Worm (Caenorhabditis elegans) whole organism, mixed stage, embryonic: ENCODE measurements around the gene clec-132.

Source experiments
- blmp-1 ChIP-seq: fragments of 150-350 bp; optimal IDR thresholded peaks from 2 replicates; lab custom pipeline; 2014; ENCODE audit warnings: missing biosample characterization, missing genetic modification characterization
- elt-1 ChIP-seq: sonication (generic microtip); optimal IDR thresholded peaks from 2 replicates; lab custom pipeline; 2017; ENCODE audit warnings: missing genetic modification characterization, mild to moderate bottlenecking, missing compliant biosample characterization, antibody characterized with exemption, moderate library complexity, borderline replicate concordance; ENCODE audit not compliant: insufficient read depth
- lsy-2 ChIP-seq: fragments of 150-350 bp; optimal IDR thresholded peaks from 2 replicates; lab custom pipeline; 2014; ENCODE audit warnings: missing biosample characterization, missing genetic modification characterization
- mep-1 ChIP-seq: fragments of 150-350 bp; optimal IDR thresholded peaks from 2 replicates; lab custom pipeline; 2017; ENCODE audit warnings: missing biosample characterization, missing genetic modification reagents, missing genetic modification characterization, inconsistent platforms
- sem-2 ChIP-seq: fragments of 200-800 bp; sonication (Bioruptor generic); optimal IDR thresholded peaks from 2 replicates; lab custom pipeline; 2018; ENCODE audit warnings: mild to moderate bottlenecking, missing genetic modification characterization, missing compliant biosample characterization
- snpc-4 ChIP-seq: fragments of 150-350 bp; optimal IDR thresholded peaks from 2 replicates; lab custom pipeline; 2014; ENCODE audit warnings: missing biosample characterization, missing genetic modification characterization
- unc-120 ChIP-seq: sonication (generic microtip); optimal IDR thresholded peaks from 2 replicates; lab custom pipeline; 2017; ENCODE audit warnings: missing genetic modification characterization, missing compliant biosample characterization; ENCODE audit not compliant: poor library complexity, severe bottlenecking
- unc-39 ChIP-seq: fragments of 150-350 bp; optimal IDR thresholded peaks from 2 replicates; lab custom pipeline; 2014; ENCODE audit warnings: missing biosample characterization, missing genetic modification characterization
- unc-62 ChIP-seq: fragments of 150-350 bp; optimal IDR thresholded peaks from 2 replicates; lab custom pipeline; 2014; ENCODE audit warnings: missing biosample characterization, missing genetic modification reagents, missing genetic modification characterization
- ztf-11 ChIP-seq: fragments of 150-350 bp; optimal IDR thresholded peaks from 2 replicates; lab custom pipeline; 2014; ENCODE audit warnings: missing biosample characterization, missing genetic modification characterization

DNA sequence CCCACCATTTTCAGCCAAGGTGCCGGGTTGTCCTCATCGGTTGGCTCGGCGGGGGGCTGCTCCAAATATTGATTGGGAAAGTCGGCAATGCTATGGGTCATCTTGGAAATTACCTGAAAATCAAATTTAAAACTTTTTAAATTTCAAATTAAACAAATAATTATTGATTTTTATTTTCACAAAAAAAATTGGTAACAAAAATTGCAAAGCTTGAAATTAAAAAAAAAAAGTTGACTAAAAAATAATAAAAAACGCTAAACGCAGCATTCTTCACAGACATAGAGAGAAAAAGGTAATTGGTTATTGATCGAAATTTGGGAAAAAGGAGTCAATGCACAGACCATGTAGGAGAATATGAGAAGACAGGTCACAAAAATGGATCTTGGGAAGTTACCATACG lies 21.9 kb downstream of the clec-132 start, which contains the start of gene Y49F6A.11:
- no peak for TF ChIP-seq ztf-11 (tag; lab: Kevin White, UChicago)
- TF ChIP-seq snpc-4 = no peak
- no peak for TF ChIP-seq mep-1
- no peak for TF ChIP-seq sem-2 (GFP tag; lab: Kevin White, UChicago)
- no peak for TF ChIP-seq lsy-2 (tag; lab: Kevin White, UChicago)
- TF ChIP-seq unc-62 (GFP tag; lab: Kevin White, UChicago) = no peak
- TF ChIP-seq elt-1 (tag; lab: Kevin White, UChicago) = no peak
- TF ChIP-seq unc-39 = no peak
- TF ChIP-seq blmp-1 = no peak
- TF ChIP-seq unc-120 = no peak
